Fruit fly (Drosophila melanogaster): ENCODE measurements around the gene wg.

DNA sequence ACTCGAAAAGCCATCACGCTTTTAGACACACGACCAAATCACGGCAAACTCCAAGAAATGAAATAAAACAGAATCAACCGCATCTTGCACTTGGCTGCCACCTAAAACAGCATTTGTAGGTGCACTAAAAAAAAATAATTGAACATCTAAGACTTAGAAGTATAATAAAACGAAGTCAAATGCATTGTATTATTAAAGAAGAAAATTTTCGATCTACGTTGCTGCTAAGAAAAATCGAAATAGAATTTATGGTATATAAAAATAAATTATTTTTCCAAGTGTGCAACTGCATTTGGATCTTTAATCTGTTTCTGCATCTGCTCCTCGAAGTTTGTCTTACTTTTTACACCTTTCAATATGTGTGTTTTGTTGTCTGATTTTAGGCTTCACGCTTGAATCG, 36.7 kb upstream of the wg start:
- no peak for TF ChIP-seq CG8478 (optimal IDR thresholded peaks at IDR 0.05)
- no peak for TF ChIP-seq CTCF (optimal IDR thresholded peaks at IDR 0.05)
